Worm (Caenorhabditis elegans) whole organism, dauer: ENCODE results near the gene F35B3.7.

Experiments
- unc-62 ChIP-seq: sonication (generic microtip); optimal IDR thresholded peaks from 2 replicates; lab custom pipeline; 2017; ENCODE audit warnings: missing biosample characterization, missing genetic modification reagents, missing genetic modification characterization

The F35B3.7 gene

ce11 chrX:17038616-17039015 lies 4.3 kb downstream of the F35B3.7 start:
- no peak for TF ChIP-seq unc-62 (GFP tag; lab: Kevin White, UChicago)

ce11 chrX:17034773-17035172 lies 8.1 kb downstream of the F35B3.7 start:
- TF ChIP-seq unc-62 (GFP tag; lab: Kevin White, UChicago): no peak

DNA sequence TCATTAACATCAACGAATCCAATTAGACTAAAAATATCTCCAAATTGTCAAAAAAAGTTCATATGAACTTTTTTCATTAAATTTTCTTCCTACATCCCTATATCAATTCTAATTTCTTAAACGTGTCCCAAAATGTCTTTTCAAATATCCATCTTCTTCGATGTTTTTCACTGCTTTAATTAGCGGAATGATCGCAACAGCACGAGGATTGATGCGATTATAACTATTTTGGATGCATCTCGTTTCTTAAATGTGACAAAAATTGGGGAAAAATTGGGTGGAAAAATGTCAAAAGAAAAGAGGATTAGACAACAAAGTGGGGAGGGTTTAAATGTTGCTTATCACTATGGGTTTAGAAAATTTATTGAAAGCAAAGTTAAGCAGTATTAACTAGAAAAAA lies 8.7 kb downstream of the F35B3.7 start:
- TF ChIP-seq unc-62 (GFP tag; lab: Kevin White, UChicago): no peak

- no peak for TF ChIP-seq unc-62 (GFP tag; lab: Kevin White, UChicago)
Observed at ce11 chrX:17030169-17030914, 12.5 kb downstream of the F35B3.7 start, which contains the start of gene ptrn-1. Gene ptrn-1 (minus strand): TSS chrX:17030219.

ce11 chrX:17020858-17021257 lies 22.0 kb downstream of the F35B3.7 start, which contains the start of gene F35B3.4:
Gene F35B3.4 (minus strand): TSS chrX:17020958.
- no peak for TF ChIP-seq unc-62 (GFP tag; lab: Kevin White, UChicago)

DNA sequence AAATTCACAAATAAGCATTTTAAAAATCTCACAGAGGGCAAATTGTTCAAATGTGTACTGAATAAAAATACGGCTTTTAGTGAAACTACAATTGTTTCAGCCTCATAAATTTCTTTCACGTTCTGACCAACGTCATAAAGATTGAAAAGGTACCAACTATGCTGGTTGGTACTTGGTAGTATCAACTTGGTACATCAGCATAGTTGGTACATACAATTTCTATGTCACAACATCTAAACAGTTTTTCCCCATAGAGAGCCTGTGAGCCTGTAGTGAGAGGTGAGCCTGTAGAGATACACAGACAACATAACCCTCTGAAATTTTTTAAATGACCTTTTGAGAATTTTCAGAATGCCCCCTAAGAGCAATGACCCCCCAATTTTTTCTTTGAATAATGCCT lies 23.8 kb downstream of the F35B3.7 start:
- TF ChIP-seq unc-62 (GFP tag; lab: Kevin White, UChicago): no peak

- no peak for TF ChIP-seq unc-62 (GFP tag; lab: Kevin White, UChicago)
Observed at ce11 chrX:17013162-17013561, 29.7 kb downstream of the F35B3.7 start, which contains the start of gene F35B3.3. Gene F35B3.3 (plus strand): TSS chrX:17013462.

- TF ChIP-seq unc-62 (GFP tag; lab: Kevin White, UChicago): no peak
Observed at ce11 chrX:17006843-17007242, 36.0 kb downstream of the F35B3.7 start.

DNA sequence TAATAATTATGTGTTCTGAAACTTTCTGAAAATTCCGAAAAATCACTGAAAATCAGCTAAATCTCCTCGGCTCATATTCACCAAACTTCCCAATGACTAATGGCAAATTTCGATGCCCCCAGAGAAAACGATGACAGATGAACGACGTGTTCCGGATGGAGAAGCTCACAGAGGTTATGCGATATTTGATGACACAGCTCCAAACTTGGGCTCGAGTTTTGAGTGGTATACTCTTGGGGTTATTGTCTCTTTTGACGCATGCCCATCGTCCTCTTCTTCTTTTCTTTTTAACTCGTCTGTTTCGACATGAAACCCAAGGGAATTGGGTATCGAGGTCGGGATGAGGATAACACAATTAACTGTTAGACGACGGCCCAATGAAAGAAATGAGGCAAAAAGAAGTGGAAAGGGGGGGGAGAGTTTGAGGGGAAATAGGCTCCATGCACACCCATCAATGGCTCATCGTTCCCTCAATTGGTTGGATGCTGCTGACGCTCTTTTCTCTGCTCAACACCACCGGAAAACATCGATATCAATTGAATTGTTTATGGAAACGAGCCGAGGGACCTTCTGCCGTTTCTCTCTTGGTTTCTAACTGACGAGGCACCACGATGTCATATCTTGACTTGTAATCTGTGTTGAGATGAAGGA lies 39.3 kb downstream of the F35B3.7 start:
- TF ChIP-seq unc-62 (GFP tag; lab: Kevin White, UChicago): no peak

DNA sequence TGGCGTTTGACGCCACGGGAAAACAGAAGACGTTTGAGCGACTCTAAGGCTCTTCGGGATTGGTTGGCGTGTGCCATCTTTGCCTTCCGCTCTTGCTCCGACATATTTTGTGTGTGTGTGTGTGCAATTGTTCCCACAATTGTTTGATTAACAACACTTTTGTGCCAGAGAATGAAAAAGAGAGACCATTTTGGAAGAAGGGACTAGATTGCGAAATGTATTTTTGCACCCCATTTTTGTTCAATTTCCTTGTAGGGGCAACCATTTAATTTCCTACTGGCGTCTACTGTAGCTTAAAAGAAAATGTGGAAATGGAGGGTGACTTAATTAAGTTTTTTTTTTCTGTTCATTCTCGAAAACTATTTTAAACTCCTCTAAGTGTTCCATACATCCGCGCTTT lies 40.7 kb downstream of the F35B3.7 start:
- TF ChIP-seq unc-62 (GFP tag; lab: Kevin White, UChicago): no peak

DNA sequence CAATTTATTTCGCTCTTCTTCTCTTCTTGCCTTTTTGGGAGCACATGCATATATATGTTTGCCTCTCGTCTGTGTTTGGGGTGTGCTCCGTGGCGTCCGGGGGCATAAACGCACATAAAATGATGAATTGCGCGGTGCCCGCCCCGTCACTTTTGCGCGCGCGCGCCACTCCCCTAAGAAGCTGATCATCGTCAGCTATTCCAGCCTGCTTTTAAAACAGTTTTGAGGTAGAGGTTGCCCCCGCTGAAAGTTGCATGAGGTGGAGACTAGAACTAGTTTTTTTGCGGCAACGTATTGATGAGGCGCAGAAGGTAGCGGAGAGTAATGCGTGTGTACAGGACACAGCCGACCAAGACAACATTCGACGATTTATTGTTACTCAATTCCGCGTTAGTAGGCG lies 43.2 kb downstream of the F35B3.7 start:
- no peak for TF ChIP-seq unc-62 (GFP tag; lab: Kevin White, UChicago)

- TF ChIP-seq unc-62 (GFP tag; lab: Kevin White, UChicago): no peak
Observed at ce11 chrX:16998981-16999380, 43.9 kb downstream of the F35B3.7 start.

ce11 chrX:16998003-16998402 lies 44.9 kb downstream of the F35B3.7 start:
- no peak for TF ChIP-seq unc-62 (GFP tag; lab: Kevin White, UChicago)

- no peak for TF ChIP-seq unc-62 (GFP tag; lab: Kevin White, UChicago)
Observed at ce11 chrX:16995886-16996283, 47.0 kb downstream of the F35B3.7 start.

ce11 chrX:16995149-16995885 lies 47.6 kb downstream of the F35B3.7 start:
- no peak for TF ChIP-seq unc-62 (GFP tag; lab: Kevin White, UChicago)

- TF ChIP-seq unc-62 (GFP tag; lab: Kevin White, UChicago): no peak
Observed at ce11 chrX:16994417-16994816, 48.5 kb downstream of the F35B3.7 start.
